Worm (Caenorhabditis elegans) whole organism, L1 larva: ENCODE data around the gene C14B1.3.

ENCODE experiments used
- ceh-82 ChIP-seq, 3 experiments: fragments of 150-350 bp in 1 of 3; sonication (generic microtip) in 2 of 3; optimal IDR thresholded peaks; 2 replicates each; lab custom pipeline; 2014 to 2017; ENCODE audit warnings: missing biosample characterization in 3 of 3, missing genetic modification characterization in 3 of 3
- efl-1 ChIP-seq, 4 experiments: fragments of 150-350 bp; optimal IDR thresholded peaks in 3 of 4; peaks in 1 of 4; 1 replicate in 1 of 4; 2 replicates in 3 of 4; lab custom pipeline; 2014; ENCODE audit warnings: missing biosample characterization in 2 of 4, missing genetic modification characterization in 2 of 4, missing genetic modification reagents in 2 of 4
- nhr-12 ChIP-seq: sonication (generic microtip); optimal IDR thresholded peaks from 2 replicates; lab custom pipeline; 2017; ENCODE audit warnings: missing biosample characterization, missing genetic modification characterization
- nhr-237 ChIP-seq: fragments of 150-350 bp; optimal IDR thresholded peaks from 2 replicates; lab custom pipeline; 2014; ENCODE audit warnings: missing biosample characterization, missing genetic modification characterization
- skn-1 ChIP-seq: fragments of 150-350 bp; optimal IDR thresholded peaks from 2 replicates; lab custom pipeline; 2014; ENCODE audit warnings: missing biosample characterization, missing genetic modification characterization
- zag-1 ChIP-seq: fragments of 150-350 bp; optimal IDR thresholded peaks from 2 replicates; lab custom pipeline; 2014; ENCODE audit warnings: missing biosample characterization, missing genetic modification characterization
- ztf-4 ChIP-seq: fragments of 150-350 bp; optimal IDR thresholded peaks from 2 replicates; lab custom pipeline; 2014; ENCODE audit warnings: missing biosample characterization, missing genetic modification characterization

DNA sequence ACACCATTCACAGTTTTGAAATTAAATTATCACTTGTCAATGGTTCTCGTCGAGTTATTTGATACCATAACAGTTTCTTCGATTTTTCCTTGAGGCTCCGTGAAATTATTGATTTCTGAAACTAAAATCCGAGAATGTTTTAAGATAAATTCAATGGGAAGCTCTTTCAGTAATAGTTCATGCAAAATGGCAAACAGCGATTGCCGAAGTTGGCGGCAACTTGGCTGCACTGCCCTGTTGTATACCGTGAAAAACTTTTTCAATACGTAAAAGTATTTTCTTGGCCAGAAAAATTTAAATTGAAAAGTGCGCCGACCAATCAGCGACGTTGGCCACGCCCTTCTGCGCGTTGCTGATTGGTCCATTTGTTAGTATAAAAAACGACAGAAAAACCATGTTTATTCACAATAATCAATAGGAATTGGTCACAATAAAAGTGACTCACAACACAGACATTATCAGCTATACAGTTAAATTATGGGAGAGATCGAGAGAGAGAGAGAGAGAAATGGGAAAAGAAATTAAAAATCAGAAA is 20.4 kb upstream of the C14B1.3 start:
- TF ChIP-seq ztf-4 = no peak
- TF ChIP-seq efl-1 (optimal IDR thresholded peaks at IDR 0.05; lab: Kevin White, UChicago) = no peak
- no peak for TF ChIP-seq efl-1 (GFP tag; optimal IDR thresholded peaks at IDR 0.05 in 1 of 2; lab: Kevin White, UChicago)
- no peak for TF ChIP-seq skn-1
- TF ChIP-seq zag-1 (tag; lab: Kevin White, UChicago) = no peak
- no peak for TF ChIP-seq ceh-82 (tag; optimal IDR thresholded peaks at IDR 0.05; lab: Kevin White, UChicago)
- TF ChIP-seq nhr-12 (tag; lab: Kevin White, UChicago) = no peak
- TF ChIP-seq nhr-237 = no peak
